Worm (Caenorhabditis elegans): ENCODE data around the gene T14G8.3.

The T14G8.3 gene

ce11 chrX:12860711-12861287 is at the start of gene T14G8.3:
Gene T14G8.3, plus strand, starts transcription at chrX:12861237.
- TF ChIP-seq ztf-25 (GFP tag; IDR thresholded peaks at IDR 0.05) (no peak), mel-28 (tag; optimal IDR thresholded peaks at IDR 0.05; ENCODE audit: borderline replicate concordance) (no peak), F52B5.7 (tag; optimal IDR thresholded peaks at IDR 0.05) (no peak), ceh-27 (GFP tag; optimal IDR thresholded peaks at IDR 0.05) (no peak), lag-1 (GFP tag; IDR thresholded peaks at IDR 0.05) (no peak), T07F8.4 (tag; optimal IDR thresholded peaks at IDR 0.05) (no peak), ceh-79 (tag; optimal IDR thresholded peaks at IDR 0.05) (no peak), tlf-1 (GFP tag; optimal IDR thresholded peaks at IDR 0.05) (no peak), F23B12.7 (tag; optimal IDR thresholded peaks at IDR 0.05; ENCODE audit: insufficient read depth) (no peak), snpc-4 (GFP tag; optimal IDR thresholded peaks at IDR 0.05) (no peak), snpc-4 (tag; optimal IDR thresholded peaks at IDR 0.05) (peak in 1 of 4 experiments; percentile 14), lin-40 (tag; optimal IDR thresholded peaks at IDR 0.05) (peak; percentile 44), ccch-3 (GFP tag; optimal IDR thresholded peaks at IDR 0.05) (no peak), nfya-1 (tag; optimal IDR thresholded peaks at IDR 0.05; ENCODE audit: borderline replicate concordance, insufficient read depth) (no peak), atf-7 (tag; optimal IDR thresholded peaks at IDR 0.05) (no peak), dox-1 (GFP tag; IDR thresholded peaks at IDR 0.05) (0 out of 2 replicates have a peak, but pooled peaks have one; percentile 30), mes-4 (tag; optimal IDR thresholded peaks at IDR 0.05) (no peak), repo-1 (tag; optimal IDR thresholded peaks at IDR 0.05) (no peak), tbp1 (GFP tag; optimal IDR thresholded peaks at IDR 0.05) (peak; percentile 17), ztf-18 (tag; optimal IDR thresholded peaks at IDR 0.05) (peak; percentile 90), let-607 (tag; optimal IDR thresholded peaks at IDR 0.05) (peak; percentile 96 to 98), nhr-80 (tag; optimal IDR thresholded peaks at IDR 0.05) (peak; percentile 69), ceh-100 (GFP tag; IDR thresholded peaks at IDR 0.05) (no peak), lsl-1 (GFP tag; optimal IDR thresholded peaks at IDR 0.05) (no peak)

- TF ChIP-seq Y53G8AR.9 (GFP tag; conservative IDR thresholded peaks at IDR 0.05), result no peak
- TF ChIP-seq lin-35 (GFP tag; optimal IDR thresholded peaks at IDR 0.05), result no peak
- no peak for TF ChIP-seq akir-1 (GFP tag; optimal IDR thresholded peaks at IDR 0.05)
- no peak for TF ChIP-seq nhr-120 (GFP tag; IDR thresholded peaks at IDR 0.05)
- no peak for TF ChIP-seq lir-1 (GFP tag; conservative IDR thresholded peaks at IDR 0.05)
- TF ChIP-seq zfh-2 (GFP tag; conservative IDR thresholded peaks at IDR 0.05), result no peak
These were observed 47.5 kb upstream of the T14G8.3 start, which contains the start of gene gei-3 for ce11 chrX:12813539-12813938. Gene gei-3, minus strand, starts transcription at chrX:12813639.

ce11 chrX:12815367-12815766 is 45.7 kb upstream of the T14G8.3 start:
- TF ChIP-seq pha-4 (tag; optimal IDR thresholded peaks at IDR 0.05), result no peak

ce11 chrX:12818768-12819167 is 42.3 kb upstream of the T14G8.3 start:
- TF ChIP-seq nhr-80 (tag; optimal IDR thresholded peaks at IDR 0.05) (peak; percentile 21), F33H1.4 (GFP tag; IDR thresholded peaks at IDR 0.05) (no peak), ztf-3 (GFP tag; optimal IDR thresholded peaks at IDR 0.05) (no peak), madf-10 (tag; optimal IDR thresholded peaks at IDR 0.05) (no peak), repo-1 (tag; optimal IDR thresholded peaks at IDR 0.05) (no peak), unc-62 (GFP tag; optimal IDR thresholded peaks at IDR 0.05) (peak; percentile 7), cebp-1 (GFP tag; IDR thresholded peaks at IDR 0.05) (peak; percentile 90), cebp-1 (tag; optimal IDR thresholded peaks at IDR 0.05) (peak; percentile 91)
